Fruit fly (Drosophila melanogaster): ENCODE data around the gene Mob2.

DNA sequence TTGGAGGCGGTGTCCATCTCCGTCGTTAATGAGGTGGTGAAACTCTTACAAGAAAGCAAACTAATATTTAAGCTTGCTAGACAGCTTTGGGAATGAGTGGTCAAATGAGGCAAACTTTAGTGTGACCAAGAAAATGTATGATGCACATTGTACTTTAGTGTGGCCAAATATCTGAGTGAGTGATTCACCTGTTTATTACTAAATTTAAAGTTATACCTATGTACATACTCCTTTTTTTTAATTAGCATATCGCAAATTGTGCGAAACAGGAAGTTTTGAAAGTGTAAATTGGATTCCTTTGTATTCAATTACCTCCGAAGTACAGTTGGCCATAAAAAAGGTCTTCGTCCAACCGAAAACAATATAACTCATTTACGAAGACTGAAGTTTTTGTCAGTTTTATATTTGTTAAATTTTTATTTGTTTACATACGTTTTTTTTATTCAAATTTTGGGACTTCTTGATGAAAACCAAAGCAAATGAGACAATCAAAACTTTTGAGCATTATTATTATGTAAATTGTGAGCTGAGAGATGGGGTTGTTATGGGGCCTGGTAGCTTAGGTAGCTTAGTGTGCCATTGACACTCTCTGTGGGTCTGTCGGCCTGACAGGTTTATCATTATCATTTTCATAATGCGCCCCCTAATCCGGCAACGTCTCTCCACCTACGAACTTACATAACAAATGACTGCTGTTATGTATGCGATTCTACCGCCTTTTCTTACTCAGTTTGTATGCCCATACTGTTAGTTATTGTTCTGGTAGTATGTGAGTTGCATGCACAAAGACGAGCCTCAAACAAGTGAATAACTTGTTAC is 22.3 kb downstream of the Mob2 start:
- TF ChIP-seq Myc (optimal IDR thresholded peaks at IDR 0.05): no peak
- no peak for TF ChIP-seq usp (GFP tag; optimal IDR thresholded peaks at IDR 0.05)
- TF ChIP-seq dmrt93B (GFP tag; optimal IDR thresholded peaks at IDR 0.05): no peak
- TF ChIP-seq pan (optimal IDR thresholded peaks at IDR 0.05): no peak
- no peak for TF ChIP-seq psq (GFP tag; optimal IDR thresholded peaks at IDR 0.05)
- TF ChIP-seq Abd-B (GFP tag; optimal IDR thresholded peaks at IDR 0.05): no peak
- no peak for TF ChIP-seq Rel (GFP tag; optimal IDR thresholded peaks at IDR 0.05)
- no peak for TF ChIP-seq Rel (tag; optimal IDR thresholded peaks at IDR 0.05)
- TF ChIP-seq lola (GFP tag; optimal IDR thresholded peaks at IDR 0.05): no peak
- TF ChIP-seq Sp1 (GFP tag; optimal IDR thresholded peaks at IDR 0.05): no peak
- no peak for TF ChIP-seq br (GFP tag; optimal IDR thresholded peaks at IDR 0.05)

All from whole organism, wandering third instar larva.